Worm (Caenorhabditis elegans): ENCODE results near the gene F44E5.4.
A peak's percentile ranks its signal among the peaks of the same experiment; 100 is the strongest.

F44E5.4 gene

DNA sequence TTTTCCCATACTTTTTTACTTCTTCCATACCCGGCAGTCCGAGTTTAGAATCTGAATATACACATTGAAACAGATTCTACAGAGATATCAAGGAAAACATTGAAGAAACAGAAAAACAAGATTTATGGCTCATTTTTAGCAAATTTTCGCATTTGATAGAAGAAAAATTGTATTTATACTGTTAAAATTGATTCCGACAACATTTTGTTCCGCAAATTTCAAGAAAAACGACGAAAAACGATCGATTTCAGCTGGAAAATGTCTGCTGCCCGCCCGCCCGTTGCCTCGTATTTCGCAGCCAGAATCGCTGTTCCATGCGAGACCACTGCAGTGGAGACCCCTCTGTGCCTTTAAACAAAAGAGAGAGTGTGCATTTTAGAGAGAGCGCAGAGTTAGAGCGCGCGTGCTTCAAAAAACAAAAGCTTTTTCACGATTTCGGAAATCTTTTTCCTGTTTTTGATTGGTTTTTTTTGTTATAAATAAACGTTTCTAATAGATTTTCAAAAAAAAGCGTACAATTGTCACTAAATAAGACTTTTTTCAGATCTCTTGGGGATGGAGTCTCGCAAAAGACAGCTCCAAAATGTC lies 18.9 kb upstream of the F44E5.4 start, which contains the start of the genes patr-1 and dna-2 (continued):
- TF ChIP-seq snpc-4 (GFP tag; optimal IDR thresholded peaks at IDR 0.05) (no peak), snpc-4 (tag; optimal IDR thresholded peaks at IDR 0.05) (peak in 3 of 4 experiments; percentile 7 to 63 (median 44)), dpl-1 (GFP tag; optimal IDR thresholded peaks at IDR 0.05) (peak; percentile 53), ceh-40 (GFP tag; IDR thresholded peaks at IDR 0.05) (no peak), F52B5.7 (tag; optimal IDR thresholded peaks at IDR 0.05) (no peak), Y53G8AR.9 (GFP tag; conservative IDR thresholded peaks at IDR 0.05) (no peak), cebp-1 (GFP tag; IDR thresholded peaks at IDR 0.05) (no peak), cebp-1 (tag; optimal IDR thresholded peaks at IDR 0.05) (peak; percentile 63), zfh-2 (GFP tag; conservative IDR thresholded peaks at IDR 0.05) (peak; percentile 59; the same call in 1 of the 2 replicates), efl-1 (GFP tag; optimal IDR thresholded peaks at IDR 0.05) (peak; percentile 59), ceh-27 (GFP tag; optimal IDR thresholded peaks at IDR 0.05) (peak; percentile 6), nhr-80 (tag; optimal IDR thresholded peaks at IDR 0.05) (peak; percentile 24), B0261.1 (tag; optimal IDR thresholded peaks at IDR 0.05) (no peak), sptf-2 (GFP tag; optimal IDR thresholded peaks at IDR 0.05) (no peak), pbrm-1 (GFP tag; IDR thresholded peaks at IDR 0.05) (no peak), ztf-18 (tag; optimal IDR thresholded peaks at IDR 0.05) (peak; percentile 16), lin-54 (GFP tag; optimal IDR thresholded peaks at IDR 0.05) (peak; percentile 57), C17E4.6 (GFP tag; IDR thresholded peaks at IDR 0.05) (no peak), aptf-2 (GFP tag; conservative IDR thresholded peaks at IDR 0.05) (no peak), ets-4 (GFP tag; optimal IDR thresholded peaks at IDR 0.05) (no peak), hlh-12 (tag; optimal IDR thresholded peaks at IDR 0.05) (no peak), ekl-4 (GFP tag; IDR thresholded peaks at IDR 0.05) (0 out of 2 replicates have a peak, but pooled peaks have one; percentile 8), nhr-27 (tag; optimal IDR thresholded peaks at IDR 0.05) (no peak), madf-3 (GFP tag; IDR thresholded peaks at IDR 0.05) (0 out of 2 replicates have a peak, but pooled peaks have one; percentile 21), Y67H2A.10 (GFP tag; conservative IDR thresholded peaks at IDR 0.05) (no peak), ceh-91 (GFP tag; IDR thresholded peaks at IDR 0.05) (peak; percentile 69), lsl-1 (GFP tag; optimal IDR thresholded peaks at IDR 0.05) (peak; percentile 65), attf-5 (GFP tag; optimal IDR thresholded peaks at IDR 0.05) (peak; percentile 70), hrde-1 (tag; optimal IDR thresholded peaks at IDR 0.05; ENCODE audit: borderline replicate concordance) (no peak), ceh-58 (GFP tag; IDR thresholded peaks at IDR 0.05) (no peak), sdz-38 (tag; optimal IDR thresholded peaks at IDR 0.05) (no peak), lsy-27 (tag; optimal IDR thresholded peaks at IDR 0.05; ENCODE audit: borderline replicate concordance, insufficient read depth) (no peak), rcor-1 (GFP tag; IDR thresholded peaks at IDR 0.05) (no peak), madf-10 (tag; optimal IDR thresholded peaks at IDR 0.05) (no peak), dpff-1 (tag; optimal IDR thresholded peaks at IDR 0.05) (no peak), rpc-1 (optimal IDR thresholded peaks at IDR 0.05) (no peak), rpc-1 (tag; optimal IDR thresholded peaks at IDR 0.05) (no peak)

DNA sequence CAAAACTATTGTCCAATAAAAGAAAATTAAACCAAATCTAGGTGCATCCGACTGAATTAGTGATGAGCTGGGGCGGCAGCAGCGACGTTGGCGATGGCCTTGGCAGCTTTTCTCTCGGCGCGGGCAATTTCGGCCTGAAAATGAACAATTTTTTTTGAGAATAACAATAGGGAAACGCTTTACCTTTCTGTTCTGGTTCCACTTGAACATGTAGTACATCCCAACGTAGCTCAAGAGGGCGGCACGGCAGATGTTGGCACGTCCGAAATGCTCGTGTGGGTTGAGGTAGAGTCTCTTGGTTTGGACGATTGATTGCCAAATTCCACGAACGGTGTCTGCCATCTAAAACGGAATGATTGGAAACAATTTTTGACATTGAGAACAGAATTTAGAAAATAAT lies 15.1 kb upstream of the F44E5.4 start, which contains the start of gene F44E5.1:
Gene F44E5.1 (minus strand): TSS at position 342 of the 400 bp plus-strand sequence.
- TF ChIP-seq chd-7 (tag; optimal IDR thresholded peaks at IDR 0.05): peak; percentile 68
- TF ChIP-seq unc-130 (GFP tag; optimal IDR thresholded peaks at IDR 0.05): no peak
- no peak for TF ChIP-seq attf-3 (GFP tag; conservative IDR thresholded peaks at IDR 0.05)
- peak; percentile 42 for TF ChIP-seq madf-6 (GFP tag; IDR thresholded peaks at IDR 0.05)
- TF ChIP-seq rcor-1 (GFP tag; IDR thresholded peaks at IDR 0.05): no peak
- peak; percentile 22; the same call in 1 of the 2 replicates for TF ChIP-seq ekl-4 (GFP tag; IDR thresholded peaks at IDR 0.05)
- TF ChIP-seq F39B2.1 (GFP tag; IDR thresholded peaks at IDR 0.05): no peak
- TF ChIP-seq nfyb-1 (GFP tag; IDR thresholded peaks at IDR 0.05): peak; percentile 69
- no peak for TF ChIP-seq tbx-9 (tag; optimal IDR thresholded peaks at IDR 0.05; ENCODE audit: borderline replicate concordance)
- TF ChIP-seq ztf-18 (tag; optimal IDR thresholded peaks at IDR 0.05): no peak
- peak; percentile 35; the same call in 1 of the 2 replicates for TF ChIP-seq mcd-1 (GFP tag; IDR thresholded peaks at IDR 0.05)
- peak; percentile 4 for TF ChIP-seq ceh-79 (tag; optimal IDR thresholded peaks at IDR 0.05)
- peak; percentile 16 for TF ChIP-seq lsl-1 (GFP tag; optimal IDR thresholded peaks at IDR 0.05)
- no peak for TF ChIP-seq F55B11.4 (tag; optimal IDR thresholded peaks at IDR 0.05; ENCODE audit: borderline replicate concordance, insufficient read depth)
- no peak for TF ChIP-seq Y53F4B.3 (GFP tag; IDR thresholded peaks at IDR 0.05)

Measured in whole organism, young adult.